Fruit fly (Drosophila melanogaster) whole organism, prepupa: ENCODE measurements around the gene tj.
A peak's percentile ranks its signal among the peaks of the same experiment; 100 is the strongest.

Experiments used
- CG10631 ChIP-seq: fragments of 200-800 bp; sonication (Bioruptor generic); optimal IDR thresholded peaks from 2 replicates; lab custom pipeline; 2016; ENCODE audit warnings: missing biosample characterization, missing genetic modification characterization
- CG10669 ChIP-seq: fragments of 200-800 bp; sonication (Bioruptor generic); optimal IDR thresholded peaks from 3 replicates; lab custom pipeline; 2018; ENCODE audit warnings: missing biosample characterization, mild to moderate bottlenecking, missing genetic modification characterization, moderate library complexity
- CG11294 ChIP-seq: fragments of 200-800 bp; sonication (Bioruptor generic); IDR thresholded peaks from 2 replicates; pipeline ENCODE4 v1.3.6; 2022; ENCODE audit warnings: missing biosample characterization, missing genetic modification characterization
- CG11762 ChIP-seq: fragments of 200-800 bp; sonication (Bioruptor generic); optimal IDR thresholded peaks from 3 replicates; lab custom pipeline; 2016; ENCODE audit warnings: missing biosample characterization, missing genetic modification characterization; ENCODE audit not compliant: insufficient read depth
- CG11902 ChIP-seq: fragments of 200-800 bp; sonication (Bioruptor generic); optimal IDR thresholded peaks from 3 replicates; lab custom pipeline; 2016; ENCODE audit warnings: missing biosample characterization, missing genetic modification characterization
- CG1621 ChIP-seq: fragments of 200-800 bp; sonication (Bioruptor generic); optimal IDR thresholded peaks from 3 replicates; lab custom pipeline; 2018; ENCODE audit warnings: missing biosample characterization, mild to moderate bottlenecking, missing genetic modification characterization
- CG3032 ChIP-seq: fragments of 200-800 bp; optimal IDR thresholded peaks from 2 replicates; lab custom pipeline; 2019; ENCODE audit warnings: missing biosample characterization, mild to moderate bottlenecking, missing genetic modification characterization, moderate library complexity
- CG31627 ChIP-seq: fragments of 200-800 bp; sonication (Bioruptor generic); optimal IDR thresholded peaks from 3 replicates; lab custom pipeline; 2016; ENCODE audit warnings: missing biosample characterization, missing genetic modification characterization
- CG3919 ChIP-seq: fragments of 200-800 bp; sonication (Bioruptor generic); optimal IDR thresholded peaks from 3 replicates; lab custom pipeline; 2016; ENCODE audit warnings: missing biosample characterization, missing genetic modification characterization
- CG4318 ChIP-seq: fragments of 200-800 bp; sonication (Bioruptor generic); optimal IDR thresholded peaks from 3 replicates; lab custom pipeline; 2017; ENCODE audit warnings: missing biosample characterization, mild to moderate bottlenecking, missing genetic modification characterization
- CG6163 ChIP-seq: fragments of 200-800 bp; sonication (Bioruptor generic); IDR thresholded peaks from 3 replicates; pipeline ENCODE4 v1.3.6; 2022; ENCODE audit warnings: missing biosample characterization, missing genetic modification characterization
- CG8119 ChIP-seq: fragments of 200-800 bp; sonication (Bioruptor generic); IDR thresholded peaks from 3 replicates; pipeline ENCODE4 v1.3.6; 2022; ENCODE audit warnings: missing biosample characterization, missing genetic modification characterization
- CG8319 ChIP-seq: fragments of 200-800 bp; sonication (Bioruptor generic); optimal IDR thresholded peaks from 3 replicates; lab custom pipeline; 2016; ENCODE audit warnings: missing biosample characterization, missing genetic modification characterization
- Eip75B ChIP-seq: fragments of 200-800 bp; sonication (Bioruptor generic); optimal IDR thresholded peaks from 3 replicates; lab custom pipeline; 2016; ENCODE audit warnings: missing biosample characterization, missing genetic modification characterization
- Eip93F ChIP-seq: fragments of 200-800 bp; sonication (Bioruptor generic); optimal IDR thresholded peaks from 2 replicates; lab custom pipeline; 2016; ENCODE audit warnings: missing biosample characterization, mild to moderate bottlenecking, missing genetic modification characterization
- Ets96B ChIP-seq: fragments of 200-800 bp; optimal IDR thresholded peaks from 2 replicates; lab custom pipeline; 2019; ENCODE audit warnings: missing biosample characterization, mild to moderate bottlenecking, missing genetic modification characterization, moderate library complexity
- Gug ChIP-seq: fragments of 200-800 bp; sonication (Bioruptor generic); IDR thresholded peaks from 2 replicates; pipeline ENCODE4 v1.3.6; 2022; ENCODE audit warnings: missing biosample characterization, missing genetic modification characterization
- Hr39 ChIP-seq: fragments of 200-800 bp; sonication (Bioruptor generic); optimal IDR thresholded peaks from 2 replicates; lab custom pipeline; 2016; ENCODE audit warnings: missing biosample characterization, missing genetic modification characterization
- Hr4 ChIP-seq: fragments of 200-800 bp; sonication (Bioruptor generic); optimal IDR thresholded peaks from 3 replicates; lab custom pipeline; 2016; ENCODE audit warnings: missing biosample characterization, missing genetic modification characterization
- Lpt ChIP-seq: fragments of 200-800 bp; sonication (Bioruptor generic); optimal IDR thresholded peaks from 3 replicates; lab custom pipeline; 2016; ENCODE audit warnings: missing biosample characterization, missing genetic modification characterization
- Met ChIP-seq: fragments of 200-800 bp; sonication (Bioruptor generic); optimal IDR thresholded peaks from 3 replicates; lab custom pipeline; 2016; ENCODE audit warnings: missing biosample characterization, missing genetic modification characterization
- OdsH ChIP-seq: fragments of 200-800 bp; sonication (Bioruptor generic); optimal IDR thresholded peaks from 3 replicates; lab custom pipeline; 2016; ENCODE audit warnings: missing biosample characterization, missing genetic modification characterization
- Sox102F ChIP-seq: fragments of 200-800 bp; sonication (Bioruptor generic); optimal IDR thresholded peaks from 2 replicates; lab custom pipeline; 2016; ENCODE audit warnings: missing biosample characterization, mild to moderate bottlenecking, missing genetic modification characterization
- Sox14 ChIP-seq: fragments of 200-800 bp; sonication (Bioruptor generic); optimal IDR thresholded peaks from 3 replicates; lab custom pipeline; 2016; ENCODE audit warnings: missing biosample characterization, missing genetic modification characterization
- Sox15 ChIP-seq: fragments of 200-800 bp; sonication (Bioruptor generic); optimal IDR thresholded peaks from 3 replicates; lab custom pipeline; 2016; ENCODE audit warnings: missing biosample characterization, missing genetic modification characterization
- achi ChIP-seq: fragments of 200-800 bp; sonication (Bioruptor generic); optimal IDR thresholded peaks from 3 replicates; lab custom pipeline; 2016; ENCODE audit warnings: missing biosample characterization, missing genetic modification characterization
- eg ChIP-seq: fragments of 200-800 bp; sonication (Bioruptor generic); IDR thresholded peaks from 3 replicates; pipeline ENCODE4 v1.3.6; 2022; ENCODE audit warnings: missing biosample characterization, missing genetic modification characterization
- esn ChIP-seq: fragments of 200-800 bp; sonication (Bioruptor generic); optimal IDR thresholded peaks from 2 replicates; lab custom pipeline; 2016; ENCODE audit warnings: missing biosample characterization, mild to moderate bottlenecking, missing genetic modification characterization, moderate library complexity
- fd85E ChIP-seq: fragments of 200-800 bp; sonication (Bioruptor generic); optimal IDR thresholded peaks from 3 replicates; lab custom pipeline; 2016; ENCODE audit warnings: missing biosample characterization, missing genetic modification characterization
- fkh ChIP-seq: fragments of 200-800 bp; sonication (Bioruptor generic); optimal IDR thresholded peaks from 3 replicates; lab custom pipeline; 2017; ENCODE audit warnings: missing biosample characterization, mild to moderate bottlenecking, missing genetic modification characterization, moderate library complexity
- lz ChIP-seq: fragments of 200-800 bp; sonication (Bioruptor generic); optimal IDR thresholded peaks from 3 replicates; lab custom pipeline; 2016; ENCODE audit warnings: missing biosample characterization, missing genetic modification characterization
- net ChIP-seq: fragments of 200-800 bp; sonication (Bioruptor generic); optimal IDR thresholded peaks from 3 replicates; lab custom pipeline; 2016; ENCODE audit warnings: missing biosample characterization, missing genetic modification characterization
- salr ChIP-seq, 2 experiments: fragments of 200-800 bp; sonication (Bioruptor generic); optimal IDR thresholded peaks; 3 replicates each; lab custom pipeline; 2016 to 2018; ENCODE audit warnings: missing biosample characterization in 2 of 2, missing genetic modification characterization in 2 of 2, mild to moderate bottlenecking in 1 of 2
- spab ChIP-seq: fragments of 200-800 bp; sonication (Bioruptor generic); optimal IDR thresholded peaks from 2 replicates; lab custom pipeline; 2017; ENCODE audit warnings: missing biosample characterization, mild to moderate bottlenecking, missing genetic modification characterization, missing genetic modification reagents
- svp ChIP-seq: fragments of 200-800 bp; sonication (Bioruptor generic); peaks from one replicate; lab custom pipeline; 2016; ENCODE audit warnings: missing biosample characterization, missing genetic modification characterization
- topi ChIP-seq: fragments of 200-800 bp; sonication (Bioruptor generic); optimal IDR thresholded peaks from 3 replicates; lab custom pipeline; 2016; ENCODE audit warnings: missing biosample characterization, missing genetic modification characterization

The tj gene

DNA sequence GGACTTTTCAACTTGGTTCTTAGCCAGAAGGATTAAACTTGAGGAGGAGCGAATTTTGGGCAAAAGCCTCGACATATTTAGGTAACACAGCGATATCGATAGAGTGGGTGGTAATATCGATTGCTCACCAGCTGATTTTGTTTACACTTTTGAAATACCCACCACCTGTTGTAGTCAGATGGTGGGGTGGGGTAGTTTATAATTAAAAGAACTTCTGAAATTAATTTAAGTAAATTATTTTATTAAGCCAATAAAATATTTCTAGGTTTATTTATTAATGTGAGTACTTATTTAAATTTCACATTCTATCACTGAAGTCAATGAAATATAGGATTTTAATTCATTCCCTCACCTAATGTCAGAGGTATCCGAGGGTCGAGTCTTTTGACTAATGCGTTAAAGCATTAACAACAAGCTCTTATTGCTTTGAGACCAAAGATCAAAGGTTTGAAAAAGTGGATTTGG is 26.0 kb downstream of the tj start, which contains the start of the genes CG10194 and CG18094 (continued):
- TF ChIP-seq CG11294 (GFP tag; lab: Robert Waterston, UW) (peak; percentile 25; the same call in 1 of the 2 replicates), net (GFP tag; lab: Kevin White, UChicago) (no peak)

DNA sequence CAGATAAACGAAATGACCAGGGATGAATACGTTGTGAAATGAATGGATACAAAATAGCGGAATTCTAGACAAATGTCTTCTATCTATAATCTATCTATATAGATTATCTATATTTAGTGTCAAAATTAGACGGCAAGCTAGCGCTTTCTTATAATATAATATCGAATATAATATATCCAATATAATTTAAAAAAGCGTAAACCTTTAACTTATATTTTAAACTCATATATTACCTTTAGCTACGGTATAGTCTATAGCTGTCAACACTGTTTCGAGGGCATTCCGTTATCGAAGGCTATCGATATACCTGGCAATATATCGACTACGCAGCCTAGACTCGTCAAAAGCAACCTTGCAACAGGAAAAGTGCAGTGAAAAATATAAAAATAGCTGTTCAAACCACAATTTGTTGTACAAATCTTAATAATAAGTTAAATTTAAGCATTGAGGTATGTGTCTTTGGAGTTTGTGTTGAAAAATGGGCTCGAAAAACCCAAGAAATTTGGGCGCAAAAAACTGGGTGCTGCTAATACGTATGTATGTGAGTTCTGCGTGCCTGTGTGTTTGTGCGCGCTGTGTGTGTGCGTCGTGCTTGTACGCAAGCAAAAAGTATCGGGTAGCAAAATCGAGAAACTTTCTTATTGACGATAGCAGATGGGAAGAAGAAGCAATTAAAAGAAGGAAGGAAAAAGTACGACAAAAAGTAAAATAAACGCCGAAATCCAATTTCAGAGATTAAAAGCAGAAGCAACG is 29.0 kb downstream of the tj start, which contains the start of the genes swm and Ctu2:
TSS of gene swm (plus strand) at position 318 of the 753 bp plus-strand sequence.
TSS of gene Ctu2 (minus strand) at position 320 of the 753 bp plus-strand sequence.
- TF ChIP-seq CG6163 (GFP tag; lab: Robert Waterston, UW) = no peak
- no peak for TF ChIP-seq CG11902 (GFP tag; lab: Kevin White, UChicago)
- TF ChIP-seq Lpt = no peak
- TF ChIP-seq salr (GFP tag; optimal IDR thresholded peaks at IDR 0.05; lab: Kevin White, UChicago) = no peak
- peak; percentile 40; the same call in 1 of the 3 replicates for TF ChIP-seq eg
- no peak for TF ChIP-seq CG11294 (GFP tag; lab: Robert Waterston, UW)
- TF ChIP-seq svp (GFP tag; lab: Kevin White, UChicago) = peak; percentile 71
- TF ChIP-seq topi (GFP tag; lab: Kevin White, UChicago) = no peak
- no peak for TF ChIP-seq spab (GFP tag; lab: Kevin White, UChicago)
- no peak for TF ChIP-seq Hr4 (GFP tag; lab: Kevin White, UChicago)
- no peak for TF ChIP-seq fd85E (GFP tag; lab: Kevin White, UChicago)
- no peak for TF ChIP-seq Eip75B (GFP tag; lab: Kevin White, UChicago)
- no peak for TF ChIP-seq CG3919 (GFP tag; lab: Kevin White, UChicago)
- peak; percentile 41 for TF ChIP-seq esn (GFP tag; lab: Kevin White, UChicago)
- TF ChIP-seq CG8119 (GFP tag; lab: Robert Waterston, UW) = peak; percentile 50; the same call in 1 of the 3 replicates
- no peak for TF ChIP-seq Met
- peak; percentile 58 for TF ChIP-seq achi (GFP tag; lab: Kevin White, UChicago)
- no peak for TF ChIP-seq Hr39 (GFP tag; lab: Kevin White, UChicago)
- no peak for TF ChIP-seq OdsH
- TF ChIP-seq lz (GFP tag; lab: Kevin White, UChicago) = peak; percentile 37
- TF ChIP-seq CG8319 (GFP tag; lab: Kevin White, UChicago) = no peak
- peak; percentile 42 for TF ChIP-seq Gug
- TF ChIP-seq CG10631 (GFP tag; lab: Kevin White, UChicago) = no peak
- TF ChIP-seq Sox15 (GFP tag; lab: Kevin White, UChicago) = no peak
- TF ChIP-seq CG10669 = no peak
- no peak for TF ChIP-seq net (GFP tag; lab: Kevin White, UChicago)
- no peak for TF ChIP-seq CG4318 (GFP tag; lab: Kevin White, UChicago)
- TF ChIP-seq CG31627 = peak; percentile 8
- no peak for TF ChIP-seq fkh (GFP tag; lab: Kevin White, UChicago)
- TF ChIP-seq CG3032 (tag; lab: Kevin White, UChicago) = peak; percentile 72
- no peak for TF ChIP-seq Ets96B (tag; lab: Kevin White, UChicago)
- TF ChIP-seq CG11762 = no peak
- TF ChIP-seq Eip93F (GFP tag; lab: Kevin White, UChicago) = no peak

DNA sequence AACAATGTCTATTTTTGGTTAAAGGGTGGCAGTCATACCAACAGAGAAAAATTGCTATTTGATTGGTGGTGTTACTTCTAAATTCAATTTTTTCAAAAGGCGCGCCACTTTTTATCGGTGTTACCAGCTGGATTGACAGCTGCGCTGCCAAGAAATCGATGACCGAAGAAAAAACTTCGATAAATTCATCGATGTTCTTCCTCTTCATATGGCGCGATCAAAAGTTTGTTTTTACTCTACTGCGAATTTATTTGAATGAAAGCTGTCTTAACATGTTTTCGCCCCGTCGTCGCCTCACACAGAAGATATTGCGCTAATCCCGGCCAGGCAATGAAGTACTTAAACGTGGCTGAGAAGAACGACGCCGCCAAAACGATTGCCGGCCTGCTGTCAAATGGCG is 33.9 kb downstream of the tj start, which contains the start of gene Top3alpha:
TSS of gene Top3alpha (plus strand) at position 186 of the 400 bp plus-strand sequence.
- no peak for TF ChIP-seq Met
- no peak for TF ChIP-seq Sox14
- TF ChIP-seq, all 60 proteins: peak for 0

DNA sequence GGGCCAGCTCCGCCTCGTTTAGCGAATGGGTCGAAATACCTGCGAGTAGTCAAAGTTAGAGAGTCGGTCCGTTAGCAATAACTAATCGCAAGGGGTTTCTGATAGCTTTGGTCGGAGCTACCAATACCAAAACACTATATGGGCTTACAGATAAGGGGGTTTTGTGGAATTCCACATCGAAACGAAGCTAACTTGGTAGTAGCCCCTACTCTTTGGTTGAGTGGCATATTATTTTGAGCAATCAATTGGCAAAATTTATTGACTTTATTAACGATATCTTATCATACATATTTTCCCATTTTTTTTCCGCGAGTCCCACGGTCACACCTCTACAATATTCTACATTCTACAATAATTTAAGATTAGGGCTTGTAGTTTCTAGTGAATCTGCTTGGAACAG is 42.3 kb downstream of the tj start:
- TF ChIP-seq CG1621 (tag; lab: Kevin White, UChicago) = no peak
- no peak for TF ChIP-seq Sox102F (GFP tag; lab: Kevin White, UChicago)
- no peak for TF ChIP-seq esn (GFP tag; lab: Kevin White, UChicago)
- TF ChIP-seq, all 60 proteins: peak for 0
